Fruit fly (Drosophila melanogaster): ENCODE results near the gene Strump.

DNA sequence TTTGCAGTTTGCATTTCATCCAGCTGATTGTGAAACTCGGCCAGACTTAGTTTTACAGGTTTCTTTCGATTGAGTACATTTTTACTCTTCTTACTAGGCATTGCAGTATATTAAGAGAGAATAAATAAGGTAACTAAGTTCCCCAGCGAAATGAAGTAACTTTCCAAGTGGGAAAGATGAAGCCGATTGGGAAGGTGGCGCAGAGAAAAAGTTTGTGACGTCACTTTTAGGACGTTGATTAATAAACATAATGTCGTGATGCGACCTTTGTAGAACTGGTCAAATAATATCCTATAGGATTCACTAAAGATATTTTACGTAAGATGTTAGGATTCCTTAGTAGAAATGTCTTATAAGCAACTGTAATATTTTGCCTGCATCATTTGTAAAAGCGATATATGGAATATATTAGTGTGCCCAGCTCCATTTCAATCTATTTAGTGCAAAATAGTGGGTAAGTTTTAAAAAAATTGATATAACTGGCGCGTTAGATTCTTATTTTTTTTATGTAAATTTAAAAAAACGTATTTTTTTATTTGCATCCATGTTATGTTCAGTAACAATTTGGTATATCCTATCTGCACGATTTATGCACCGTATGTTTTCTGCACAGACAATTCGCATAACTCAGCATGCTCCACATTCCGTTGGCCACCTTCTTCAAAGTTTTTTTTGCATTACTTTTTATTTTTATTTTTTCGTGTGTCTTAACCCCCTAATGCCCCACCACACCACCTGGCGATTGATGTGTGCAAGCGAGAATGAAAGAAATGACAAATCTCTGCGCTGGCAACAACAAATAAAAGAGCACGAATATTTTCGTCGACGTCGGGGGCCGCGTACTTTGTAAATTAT lies 22.1 kb downstream of the Strump start, which contains the start of gene CG32152:
- TF ChIP-seq tx (GFP tag; optimal IDR thresholded peaks at IDR 0.05) (no peak), CG2875 (GFP tag; optimal IDR thresholded peaks at IDR 0.05) (no peak), stwl (tag; optimal IDR thresholded peaks at IDR 0.05) (peak; percentile 70), CG17912 (GFP tag; optimal IDR thresholded peaks at IDR 0.05) (no peak), CG10431 (GFP tag; optimal IDR thresholded peaks at IDR 0.05) (no peak), Doc2 (GFP tag; IDR thresholded peaks at IDR 0.05) (no peak), Chrac-16 (GFP tag; optimal IDR thresholded peaks at IDR 0.05) (no peak), CHES-1-like (GFP tag; optimal IDR thresholded peaks at IDR 0.05) (no peak), tin (GFP tag; optimal IDR thresholded peaks at IDR 0.05) (no peak), otp (GFP tag; IDR thresholded peaks at IDR 0.05) (no peak), D19A (tag; optimal IDR thresholded peaks at IDR 0.05) (no peak), sc (optimal IDR thresholded peaks at IDR 0.05) (no peak), sc (GFP tag; optimal IDR thresholded peaks at IDR 0.05) (no peak), lov (optimal IDR thresholded peaks at IDR 0.05) (no peak), lov (GFP tag; IDR thresholded peaks at IDR 0.05) (no peak)
